Fruit fly (Drosophila melanogaster) whole organism, embryonic: ENCODE data around the gene Pxd.

ENCODE experiments used
- CG13894 ChIP-seq: fragments of 200-800 bp; sonication (Bioruptor generic); optimal IDR thresholded peaks from 3 replicates; lab custom pipeline; 2018; ENCODE audit warnings: missing biosample characterization, mild to moderate bottlenecking, missing genetic modification characterization, moderate library complexity
- CG1602 ChIP-seq: fragments of 200-800 bp; sonication (Bioruptor generic); optimal IDR thresholded peaks from 3 replicates; lab custom pipeline; 2016; ENCODE audit warnings: missing biosample characterization, missing genetic modification characterization
- CG4404 ChIP-seq: fragments of 200-800 bp; sonication (Bioruptor generic); IDR thresholded peaks from 2 replicates; pipeline ENCODE4 v1.3.6; 2022; ENCODE audit warnings: missing biosample characterization, missing genetic modification characterization
- CG5953 ChIP-seq: fragments of 200-800 bp; sonication (Bioruptor generic); IDR thresholded peaks from 2 replicates; pipeline ENCODE4 v1.3.6; 2022; ENCODE audit warnings: missing biosample characterization, missing genetic modification characterization
- E2f1 ChIP-seq: fragments of 200-800 bp; sonication (Bioruptor generic); IDR thresholded peaks from 2 replicates; pipeline ENCODE4 v1.3.6; 2022; ENCODE audit warnings: missing biosample characterization, missing genetic modification characterization
- ato ChIP-seq: fragments of 200-800 bp; sonication (Bioruptor generic); IDR thresholded peaks from 2 replicates; pipeline ENCODE4 v1.3.6; 2022; ENCODE audit warnings: missing biosample characterization, missing genetic modification characterization; ENCODE audit not compliant: partially characterized antibody
- bsh ChIP-seq, 2 experiments: fragments of 200-800 bp; sonication (Bioruptor generic); optimal IDR thresholded peaks; 2 replicates each; lab custom pipeline; 2017 to 2018; ENCODE audit warnings: mild to moderate bottlenecking in 2 of 2, missing biosample characterization in 2 of 2, missing genetic modification characterization in 2 of 2, moderate library complexity in 1 of 2
- crp ChIP-seq, 2 experiments: fragments of 200-800 bp; sonication (Bioruptor generic); optimal IDR thresholded peaks; 2 replicates in 1 of 2; 3 replicates in 1 of 2; lab custom pipeline; 2017; ENCODE audit warnings: missing biosample characterization in 2 of 2, missing genetic modification characterization in 2 of 2, mild to moderate bottlenecking in 1 of 2, moderate library complexity in 1 of 2
- danr ChIP-seq: fragments of 200-800 bp; sonication (Bioruptor generic); IDR thresholded peaks from 2 replicates; pipeline ENCODE4 v1.3.6; 2022; ENCODE audit warnings: missing biosample characterization, missing genetic modification characterization
- pan ChIP-seq, 4 experiments: fragments of >200 bp in 3 of 4; fragments of 200-800 bp in 1 of 4; sonication (Bioruptor generic) in 1 of 4; optimal IDR thresholded peaks in 3 of 4; IDR thresholded peaks in 1 of 4; 2 replicates each; pipeline versions ENCODE4 v1.3.6 to Lab custom; 2017 to 2022; ENCODE audit warnings: missing biosample characterization in 2 of 4, missing genetic modification characterization in 2 of 4, mixed read lengths in 1 of 4
- ranshi ChIP-seq: fragments of 200-800 bp; sonication (Bioruptor generic); IDR thresholded peaks from 2 replicates; pipeline ENCODE4 v1.3.6; 2022; ENCODE audit warnings: missing biosample characterization, missing genetic modification characterization
- repo ChIP-seq: fragments of 200-800 bp; sonication (Bioruptor generic); optimal IDR thresholded peaks from 2 replicates; lab custom pipeline; 2016; ENCODE audit warnings: missing biosample characterization, missing genetic modification characterization
- usp ChIP-seq: fragments of >200 bp; optimal IDR thresholded peaks from 2 replicates; lab custom pipeline; 2017; ENCODE audit warnings: missing biosample characterization, missing genetic modification characterization

DNA sequence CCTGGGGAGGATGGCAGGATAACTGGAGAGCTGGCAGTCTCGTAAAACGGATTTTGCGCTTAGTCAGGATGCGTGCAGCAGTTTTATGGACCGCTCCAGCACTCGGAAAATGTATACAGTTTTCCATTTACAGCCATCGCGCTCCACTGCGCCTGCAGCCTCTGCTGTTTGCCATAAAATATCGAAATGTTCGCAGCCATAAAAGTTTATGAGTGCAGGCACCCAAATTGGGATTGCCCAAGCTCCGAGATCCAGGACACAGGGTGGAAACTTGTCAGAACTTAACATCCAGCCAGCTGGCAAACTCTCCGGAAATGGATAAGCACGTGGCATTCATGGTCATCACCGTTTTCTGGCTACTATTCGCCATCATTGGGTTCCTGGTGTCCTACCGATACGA lies 39.5 kb upstream of the Pxd start, which contains the start of gene VhaM9.7-d:
- no peak for TF ChIP-seq CG4404 (GFP tag; lab: Robert Waterston, UW)
- TF ChIP-seq ranshi (GFP tag; lab: Robert Waterston, UW): no peak
- TF ChIP-seq bsh (GFP tag; optimal IDR thresholded peaks at IDR 0.05; lab: Kevin White, UChicago): no peak
- TF ChIP-seq CG1602 (GFP tag; lab: Kevin White, UChicago): no peak
- no peak for TF ChIP-seq CG5953 (GFP tag; lab: Robert Waterston, UW)
- TF ChIP-seq pan (optimal IDR thresholded peaks at IDR 0.05; lab: Kevin White, UChicago): no peak
- no peak for TF ChIP-seq pan (GFP tag; optimal IDR thresholded peaks at IDR 0.05 in 1 of 2, IDR thresholded peaks at IDR 0.05 in 1 of 2)
- TF ChIP-seq repo (GFP tag; lab: Kevin White, UChicago): no peak
- TF ChIP-seq E2f1 (GFP tag; lab: Robert Waterston, UW): no peak
- TF ChIP-seq crp (GFP tag; optimal IDR thresholded peaks at IDR 0.05; lab: Kevin White, UChicago): no peak
- TF ChIP-seq CG13894 (tag; lab: Kevin White, UChicago): no peak
- no peak for TF ChIP-seq usp
- no peak for TF ChIP-seq ato (GFP tag; lab: Robert Waterston, UW)
- no peak for TF ChIP-seq danr (GFP tag; lab: Robert Waterston, UW)
